Fruit fly (Drosophila melanogaster): ENCODE data around the gene ND-B22.
A peak's percentile ranks its signal among the peaks of the same experiment; 100 is the strongest.

ND-B22 gene

dm6 chr2L:13387255-13387654, 16.3 kb upstream of the ND-B22 start, which contains the start of the genes Ing5 and CG7099 (continued):
- TF ChIP-seq sqz (GFP tag; optimal IDR thresholded peaks at IDR 0.05): no peak
- TF ChIP-seq nom (GFP tag; optimal IDR thresholded peaks at IDR 0.05): peak; percentile 82
- TF ChIP-seq CG15479 (GFP tag; optimal IDR thresholded peaks at IDR 0.05): peak; percentile 36
- no peak for TF ChIP-seq Kr (GFP tag; optimal IDR thresholded peaks at IDR 0.05)
- 0 out of 2 replicates have a peak, but pooled peaks have one; percentile 48 for TF ChIP-seq CG42726 (GFP tag; IDR thresholded peaks at IDR 0.05; ENCODE audit: partially characterized antibody)
- TF ChIP-seq bowl (GFP tag; IDR thresholded peaks at IDR 0.05): peak; percentile 87
- TF ChIP-seq ken (GFP tag; IDR thresholded peaks at IDR 0.05): peak; percentile 97
- peak; percentile 85 for TF ChIP-seq kah (GFP tag; optimal IDR thresholded peaks at IDR 0.05)
- TF ChIP-seq CG12744 (GFP tag; optimal IDR thresholded peaks at IDR 0.05): peak; percentile 90
- TF ChIP-seq CG31441 (GFP tag; IDR thresholded peaks at IDR 0.05): peak; percentile 98
- peak; percentile 98 for TF ChIP-seq Med (GFP tag)
- TF ChIP-seq tx (GFP tag; optimal IDR thresholded peaks at IDR 0.05): peak; percentile 88
- peak; percentile 65 for TF ChIP-seq CG1603 (tag; optimal IDR thresholded peaks at IDR 0.05)
- peak; percentile 92 for TF ChIP-seq gt (GFP tag; IDR thresholded peaks at IDR 0.05)
- peak; percentile 79 for TF ChIP-seq Elba2 (GFP tag; optimal IDR thresholded peaks at IDR 0.05)
- peak; percentile 89 for TF ChIP-seq Nf-YA (GFP tag; IDR thresholded peaks at IDR 0.05)
- peak; percentile 81 for TF ChIP-seq CG33213 (GFP tag; optimal IDR thresholded peaks at IDR 0.05)
- peak; percentile 68 for TF ChIP-seq eyg (GFP tag; optimal IDR thresholded peaks at IDR 0.05)
- peak; percentile 95 for TF ChIP-seq CG10431 (GFP tag; optimal IDR thresholded peaks at IDR 0.05)
- TF ChIP-seq CG30020 (tag; optimal IDR thresholded peaks at IDR 0.05): peak; percentile 87
- peak; percentile 97 for TF ChIP-seq tin (GFP tag; optimal IDR thresholded peaks at IDR 0.05)
- peak; percentile 60 for TF ChIP-seq HmgD (GFP tag; optimal IDR thresholded peaks at IDR 0.05)
- peak; percentile 97 for TF ChIP-seq CG9817 (tag; optimal IDR thresholded peaks at IDR 0.05)
- peak; percentile 61 for TF ChIP-seq sima (GFP tag; optimal IDR thresholded peaks at IDR 0.05)
- TF ChIP-seq CG11696 (GFP tag; IDR thresholded peaks at IDR 0.05): peak; percentile 82
- TF ChIP-seq CG30431 (GFP tag; optimal IDR thresholded peaks at IDR 0.05): peak; percentile 94
- TF ChIP-seq CG9876 (GFP tag; optimal IDR thresholded peaks at IDR 0.05): peak; percentile 75
- no peak for TF ChIP-seq chinmo (GFP tag; IDR thresholded peaks at IDR 0.05; ENCODE audit: partially characterized antibody)
- peak; percentile 87 for TF ChIP-seq CG16863 (GFP tag; optimal IDR thresholded peaks at IDR 0.05)
- TF ChIP-seq pb (GFP tag; optimal IDR thresholded peaks at IDR 0.05): peak; percentile 67
- TF ChIP-seq Stat92E (GFP tag; optimal IDR thresholded peaks at IDR 0.05): peak in 1 of 3 experiments; percentile 71
- no peak for TF ChIP-seq pros (GFP tag; optimal IDR thresholded peaks at IDR 0.05)
- peak; percentile 87 for TF ChIP-seq CG11560 (tag; IDR thresholded peaks at IDR 0.05)
- TF ChIP-seq ems (GFP tag; optimal IDR thresholded peaks at IDR 0.05): peak; percentile 95
- peak; percentile 85 for TF ChIP-seq CG12219 (GFP tag; optimal IDR thresholded peaks at IDR 0.05)
- TF ChIP-seq CG17829 (tag; optimal IDR thresholded peaks at IDR 0.05): peak; percentile 97
- peak; percentile 96 for TF ChIP-seq B-H2 (GFP tag; optimal IDR thresholded peaks at IDR 0.05)
- TF ChIP-seq so (GFP tag; IDR thresholded peaks at IDR 0.05): peak; percentile 94
- TF ChIP-seq ranshi (GFP tag; IDR thresholded peaks at IDR 0.05): peak; percentile 97
- TF ChIP-seq sens (GFP tag): peak; percentile 99
- TF ChIP-seq Doc2 (GFP tag; IDR thresholded peaks at IDR 0.05): peak; percentile 91
- TF ChIP-seq vnd (GFP tag; IDR thresholded peaks at IDR 0.05; ENCODE audit: partially characterized antibody): peak; percentile 57; the same call in 1 of the 3 replicates
- peak; percentile 96 for TF ChIP-seq CG8765 (GFP tag; IDR thresholded peaks at IDR 0.05)
- peak; percentile 82 for TF ChIP-seq fu2 (GFP tag; optimal IDR thresholded peaks at IDR 0.05)
- TF ChIP-seq repo (GFP tag; optimal IDR thresholded peaks at IDR 0.05): peak; percentile 71
- no peak for TF ChIP-seq usp (GFP tag; optimal IDR thresholded peaks at IDR 0.05)
- TF ChIP-seq Hey (tag; optimal IDR thresholded peaks at IDR 0.05): no peak
- peak; percentile 95 for TF ChIP-seq Meics (GFP tag; optimal IDR thresholded peaks at IDR 0.05)
- peak; percentile 94 for TF ChIP-seq mam (GFP tag; optimal IDR thresholded peaks at IDR 0.05)
- peak; percentile 90 for TF ChIP-seq Poxn (GFP tag; IDR thresholded peaks at IDR 0.05)
- peak; percentile 73 for TF ChIP-seq CG10321 (GFP tag; IDR thresholded peaks at IDR 0.05)
- peak; percentile 95 for TF ChIP-seq bcd (GFP tag; optimal IDR thresholded peaks at IDR 0.05)

Measured in whole organism, embryonic.